Fruit fly (Drosophila melanogaster) whole organism, prepupa: ENCODE data around the gene aurA.

Source experiments
- CG10669 ChIP-seq: fragments of 200-800 bp; sonication (Bioruptor generic); optimal IDR thresholded peaks from 3 replicates; lab custom pipeline; 2018; ENCODE audit warnings: missing biosample characterization, mild to moderate bottlenecking, missing genetic modification characterization, moderate library complexity
- CG11294 ChIP-seq: fragments of 200-800 bp; sonication (Bioruptor generic); IDR thresholded peaks from 2 replicates; pipeline ENCODE4 v1.3.6; 2022; ENCODE audit warnings: missing biosample characterization, missing genetic modification characterization
- CG16779 ChIP-seq: fragments of 200-800 bp; sonication (Bioruptor generic); optimal IDR thresholded peaks from 3 replicates; lab custom pipeline; 2017; ENCODE audit warnings: missing biosample characterization, mild to moderate bottlenecking, missing genetic modification characterization
- CG3032 ChIP-seq: fragments of 200-800 bp; optimal IDR thresholded peaks from 2 replicates; lab custom pipeline; 2019; ENCODE audit warnings: missing biosample characterization, mild to moderate bottlenecking, missing genetic modification characterization, moderate library complexity
- CG32006 ChIP-seq: fragments of 200-800 bp; sonication (Bioruptor generic); optimal IDR thresholded peaks from 3 replicates; lab custom pipeline; 2017; ENCODE audit warnings: missing biosample characterization, mild to moderate bottlenecking, missing genetic modification characterization
- CG9139 ChIP-seq: fragments of 200-800 bp; sonication (Bioruptor generic); optimal IDR thresholded peaks from 3 replicates; lab custom pipeline; 2017; ENCODE audit warnings: missing biosample characterization, mild to moderate bottlenecking, missing genetic modification characterization
- Eip93F ChIP-seq: fragments of 200-800 bp; sonication (Bioruptor generic); optimal IDR thresholded peaks from 2 replicates; lab custom pipeline; 2016; ENCODE audit warnings: missing biosample characterization, mild to moderate bottlenecking, missing genetic modification characterization
- Ets21C ChIP-seq: fragments of 200-800 bp; sonication (Bioruptor generic); optimal IDR thresholded peaks from 3 replicates; lab custom pipeline; 2016; ENCODE audit warnings: missing biosample characterization, missing genetic modification characterization
- Ets96B ChIP-seq: fragments of 200-800 bp; optimal IDR thresholded peaks from 2 replicates; lab custom pipeline; 2019; ENCODE audit warnings: missing biosample characterization, mild to moderate bottlenecking, missing genetic modification characterization, moderate library complexity
- Hr4 ChIP-seq: fragments of 200-800 bp; sonication (Bioruptor generic); optimal IDR thresholded peaks from 3 replicates; lab custom pipeline; 2016; ENCODE audit warnings: missing biosample characterization, missing genetic modification characterization
- Sox102F ChIP-seq: fragments of 200-800 bp; sonication (Bioruptor generic); optimal IDR thresholded peaks from 2 replicates; lab custom pipeline; 2016; ENCODE audit warnings: missing biosample characterization, mild to moderate bottlenecking, missing genetic modification characterization
- salr ChIP-seq, 2 experiments: fragments of 200-800 bp; sonication (Bioruptor generic); optimal IDR thresholded peaks; 3 replicates each; lab custom pipeline; 2016 to 2018; ENCODE audit warnings: missing biosample characterization in 2 of 2, missing genetic modification characterization in 2 of 2, mild to moderate bottlenecking in 1 of 2
- ss ChIP-seq, 2 experiments: fragments of 200-800 bp; sonication (Bioruptor generic); optimal IDR thresholded peaks; 2 replicates in 1 of 2; 3 replicates in 1 of 2; lab custom pipeline; 2017 to 2018; ENCODE audit warnings: mild to moderate bottlenecking in 2 of 2, missing biosample characterization in 2 of 2, missing genetic modification characterization in 2 of 2, moderate library complexity in 1 of 2
- topi ChIP-seq: fragments of 200-800 bp; sonication (Bioruptor generic); optimal IDR thresholded peaks from 3 replicates; lab custom pipeline; 2016; ENCODE audit warnings: missing biosample characterization, missing genetic modification characterization

DNA sequence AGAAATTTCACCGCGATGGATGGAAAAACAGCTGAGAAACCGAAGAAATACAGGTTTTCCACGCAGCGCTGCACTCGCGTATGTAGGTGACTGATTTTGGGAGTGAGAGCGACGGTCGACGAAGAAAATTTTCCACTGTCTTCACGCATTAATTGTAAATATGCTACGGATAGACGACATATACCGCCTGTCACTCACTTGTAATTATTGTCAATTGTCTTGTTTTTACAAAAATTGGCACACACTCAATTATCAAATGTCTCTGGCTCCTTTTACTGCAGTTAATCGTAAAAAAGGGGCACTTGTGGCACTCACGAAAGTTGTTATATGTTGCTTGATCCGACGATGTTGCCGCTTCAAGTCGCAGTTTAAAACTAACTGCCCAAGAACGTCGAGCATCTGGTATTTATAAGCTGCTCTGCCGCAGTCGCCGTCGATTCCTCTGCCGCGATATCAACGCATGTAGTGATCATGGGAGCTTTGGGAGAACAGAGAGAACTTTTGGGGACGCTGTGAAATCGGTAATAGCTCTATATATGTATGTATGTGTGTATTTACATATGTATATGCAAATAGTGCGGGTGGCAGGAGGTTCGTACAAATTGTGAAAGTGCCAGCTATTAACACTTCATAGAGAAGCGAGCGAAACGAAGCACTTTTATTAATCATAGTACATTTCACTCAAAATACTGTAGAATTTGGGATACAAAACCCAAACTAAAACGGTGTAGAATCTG, 30.2 kb downstream of the aurA start, which contains the start of gene mfas:
- TF ChIP-seq CG11294 (GFP tag; lab: Robert Waterston, UW): no peak
- TF ChIP-seq CG9139 (GFP tag; lab: Kevin White, UChicago): peak; percentile 39
- no peak for TF ChIP-seq Ets21C (GFP tag; lab: Kevin White, UChicago)
- no peak for TF ChIP-seq CG32006 (GFP tag; lab: Kevin White, UChicago)
- TF ChIP-seq Eip93F (GFP tag; lab: Kevin White, UChicago): no peak
- TF ChIP-seq Ets96B (tag; lab: Kevin White, UChicago): no peak
- TF ChIP-seq topi (GFP tag; lab: Kevin White, UChicago): no peak
- TF ChIP-seq CG3032 (tag; lab: Kevin White, UChicago): peak; percentile 6
- TF ChIP-seq Hr4 (GFP tag; lab: Kevin White, UChicago): no peak
- no peak for TF ChIP-seq CG10669 (GFP tag; lab: Kevin White, UChicago)
- no peak for TF ChIP-seq Sox102F (GFP tag; lab: Kevin White, UChicago)
- no peak for TF ChIP-seq salr (GFP tag; optimal IDR thresholded peaks at IDR 0.05; lab: Kevin White, UChicago)
- TF ChIP-seq CG16779 (tag; lab: Kevin White, UChicago): peak; percentile 0
- TF ChIP-seq ss (GFP tag; optimal IDR thresholded peaks at IDR 0.05; lab: Kevin White, UChicago): no peak
